Worm (Caenorhabditis elegans): Measurements from ENCODE around the gene lgmn-1.

lgmn-1 gene

ce11 chrV:12528919-12529318, 16.1 kb downstream of the lgmn-1 start (continued):
- TF ChIP-seq nhr-20 (tag; optimal IDR thresholded peaks at IDR 0.05), result peak; percentile 69
- no peak for TF ChIP-seq tlp-1 (tag; optimal IDR thresholded peaks at IDR 0.05)
- no peak for TF ChIP-seq C04F5.9 (tag; optimal IDR thresholded peaks at IDR 0.05)
- peak; percentile 9 for TF ChIP-seq blmp-1 (tag; optimal IDR thresholded peaks at IDR 0.05)
- TF ChIP-seq ztf-4 (tag; optimal IDR thresholded peaks at IDR 0.05), result no peak
- peak; percentile 26 for TF ChIP-seq lin-13 (GFP tag; optimal IDR thresholded peaks at IDR 0.05)
- TF ChIP-seq grh-1 (GFP tag; IDR thresholded peaks at IDR 0.05), result 0 out of 2 replicates have a peak, but pooled peaks have one; percentile 26
- no peak for TF ChIP-seq unc-130 (tag; optimal IDR thresholded peaks at IDR 0.05)
- TF ChIP-seq hpl-2 (GFP tag; optimal IDR thresholded peaks at IDR 0.05), result no peak
- peak in 1 of 3 experiments; percentile 39 for TF ChIP-seq dpl-1 (GFP tag; optimal IDR thresholded peaks at IDR 0.05)
- no peak for TF ChIP-seq nhr-12 (tag; optimal IDR thresholded peaks at IDR 0.05)
- TF ChIP-seq fkh-8 (tag; optimal IDR thresholded peaks at IDR 0.05), result peak; percentile 12
- TF ChIP-seq nhr-84 (tag; optimal IDR thresholded peaks at IDR 0.05), result no peak
- no peak for TF ChIP-seq ets-5 (GFP tag; IDR thresholded peaks at IDR 0.05)
- TF ChIP-seq unc-30 (tag; optimal IDR thresholded peaks at IDR 0.05), result no peak
- peak; percentile 32 for TF ChIP-seq nhr-77 (tag; optimal IDR thresholded peaks at IDR 0.05)
- peak; percentile 77 for TF ChIP-seq nhr-71 (tag; optimal IDR thresholded peaks at IDR 0.05)
- TF ChIP-seq unc-62 (GFP tag; optimal IDR thresholded peaks at IDR 0.05), result no peak
- TF ChIP-seq mab-9 (GFP tag; IDR thresholded peaks at IDR 0.05), result no peak
- TF ChIP-seq nhr-11 (tag; optimal IDR thresholded peaks at IDR 0.05), result no peak
- TF ChIP-seq nhr-76 (tag; optimal IDR thresholded peaks at IDR 0.05), result no peak
- TF ChIP-seq vab-15 (tag; optimal IDR thresholded peaks at IDR 0.05), result no peak
- no peak for TF ChIP-seq ceh-88 (GFP tag; IDR thresholded peaks at IDR 0.05)
- peak; percentile 36 for TF ChIP-seq rnt-1 (tag; optimal IDR thresholded peaks at IDR 0.05)
- peak; percentile 69 for TF ChIP-seq snu-23 (GFP tag; optimal IDR thresholded peaks at IDR 0.05)
- no peak for TF ChIP-seq aly-2 (tag; optimal IDR thresholded peaks at IDR 0.05)
- peak; percentile 90 for TF ChIP-seq lin-14 (GFP tag; optimal IDR thresholded peaks at IDR 0.05)
- peak; percentile 25 for TF ChIP-seq mef-2 (tag; optimal IDR thresholded peaks at IDR 0.05)
- peak in 1 of 2 experiments; percentile 65 for TF ChIP-seq egl-27 (tag; optimal IDR thresholded peaks at IDR 0.05)
- no peak for TF ChIP-seq Y116A8C.19 (tag; optimal IDR thresholded peaks at IDR 0.05; ENCODE audit: borderline replicate concordance)
- TF ChIP-seq nhr-19 (GFP tag; conservative IDR thresholded peaks at IDR 0.05), result peak; percentile 43
- no peak for TF ChIP-seq alr-1 (tag; optimal IDR thresholded peaks at IDR 0.05; ENCODE audit: borderline replicate concordance)
- no peak for TF ChIP-seq pqm-1 (tag; optimal IDR thresholded peaks at IDR 0.05)
- peak; percentile 27 for TF ChIP-seq nhr-237 (tag; optimal IDR thresholded peaks at IDR 0.05)

- no peak for TF ChIP-seq nhr-84 (tag; optimal IDR thresholded peaks at IDR 0.05)
- peak; percentile 20 for TF ChIP-seq tbx-2 (tag; optimal IDR thresholded peaks at IDR 0.05)
- no peak for TF ChIP-seq sox-4 (tag; optimal IDR thresholded peaks at IDR 0.05)
- no peak for TF ChIP-seq ceh-63 (GFP tag; optimal IDR thresholded peaks at IDR 0.05)
- TF ChIP-seq unc-62 (GFP tag; optimal IDR thresholded peaks at IDR 0.05), result no peak
- no peak for TF ChIP-seq isw-1 (GFP tag; IDR thresholded peaks at IDR 0.05)
- peak in 1 of 3 experiments; percentile 25 for TF ChIP-seq ceh-82 (tag; optimal IDR thresholded peaks at IDR 0.05)
- no peak for TF ChIP-seq C04F5.9 (tag; optimal IDR thresholded peaks at IDR 0.05)
- no peak for TF ChIP-seq aha-1 (tag; optimal IDR thresholded peaks at IDR 0.05)
- TF ChIP-seq blmp-1 (tag; optimal IDR thresholded peaks at IDR 0.05), result peak; percentile 6
- no peak for TF ChIP-seq ceh-88 (GFP tag; IDR thresholded peaks at IDR 0.05)
- no peak for TF ChIP-seq nhr-19 (GFP tag; conservative IDR thresholded peaks at IDR 0.05)
- TF ChIP-seq nhr-237 (tag; optimal IDR thresholded peaks at IDR 0.05), result no peak
- no peak for TF ChIP-seq nhr-90 (tag; optimal IDR thresholded peaks at IDR 0.05; ENCODE audit: poor library complexity)
- no peak for TF ChIP-seq lin-35 (GFP tag; optimal IDR thresholded peaks at IDR 0.05)
- peak; percentile 94 for TF ChIP-seq fkh-10 (GFP tag; optimal IDR thresholded peaks at IDR 0.05)
- no peak for TF ChIP-seq jun-1 (tag; optimal IDR thresholded peaks at IDR 0.05)
- no peak for TF ChIP-seq xbp-1 (tag; optimal IDR thresholded peaks at IDR 0.05)
- peak; percentile 70 for TF ChIP-seq unc-86 (tag; optimal IDR thresholded peaks at IDR 0.05)
- no peak for TF ChIP-seq egl-27 (tag; optimal IDR thresholded peaks at IDR 0.05)
- no peak for TF ChIP-seq Y116A8C.19 (tag; optimal IDR thresholded peaks at IDR 0.05; ENCODE audit: borderline replicate concordance)
- no peak for TF ChIP-seq elt-3 (tag; optimal IDR thresholded peaks at IDR 0.05)
- no peak for TF ChIP-seq ceh-8 (GFP tag; optimal IDR thresholded peaks at IDR 0.05)
- TF ChIP-seq lin-13 (GFP tag; optimal IDR thresholded peaks at IDR 0.05), result no peak
- no peak for TF ChIP-seq F16B12.6 (tag; optimal IDR thresholded peaks at IDR 0.05)
- TF ChIP-seq unc-130 (tag; optimal IDR thresholded peaks at IDR 0.05), result no peak
- TF ChIP-seq nhr-12 (tag; optimal IDR thresholded peaks at IDR 0.05), result no peak
- no peak for TF ChIP-seq vab-15 (tag; optimal IDR thresholded peaks at IDR 0.05)
- TF ChIP-seq fkh-8 (tag; optimal IDR thresholded peaks at IDR 0.05), result peak; percentile 16
- TF ChIP-seq dsc-1 (tag; optimal IDR thresholded peaks at IDR 0.05), result no peak
- TF ChIP-seq rnt-1 (tag; optimal IDR thresholded peaks at IDR 0.05), result no peak
- no peak for TF ChIP-seq nhr-85 (tag)
Measured at ce11 chrV:12530129-12530528, 17.3 kb downstream of the lgmn-1 start.

Measured in whole organism, L1 larva.